Worm (Caenorhabditis elegans) whole organism, early embryonic: ENCODE measurements around the gene rnp-4.

ENCODE experiments used
- pes-1 ChIP-seq: fragments of 200-800 bp; sonication (Bioruptor generic); IDR thresholded peaks from 2 replicates; pipeline ENCODE4 v1.3.6; 2022; ENCODE audit warnings: missing genetic modification reagents, missing genetic modification characterization, missing compliant biosample characterization
- scrt-1 ChIP-seq: fragments of 200-800 bp; sonication (Bioruptor generic); IDR thresholded peaks from 2 replicates; pipeline ENCODE4 v1.3.6; 2022; ENCODE audit warnings: missing genetic modification characterization, missing compliant biosample characterization
- tra-4 ChIP-seq: sonication (generic microtip); optimal IDR thresholded peaks from 2 replicates; lab custom pipeline; 2017; ENCODE audit warnings: missing genetic modification characterization, missing compliant biosample characterization

DNA sequence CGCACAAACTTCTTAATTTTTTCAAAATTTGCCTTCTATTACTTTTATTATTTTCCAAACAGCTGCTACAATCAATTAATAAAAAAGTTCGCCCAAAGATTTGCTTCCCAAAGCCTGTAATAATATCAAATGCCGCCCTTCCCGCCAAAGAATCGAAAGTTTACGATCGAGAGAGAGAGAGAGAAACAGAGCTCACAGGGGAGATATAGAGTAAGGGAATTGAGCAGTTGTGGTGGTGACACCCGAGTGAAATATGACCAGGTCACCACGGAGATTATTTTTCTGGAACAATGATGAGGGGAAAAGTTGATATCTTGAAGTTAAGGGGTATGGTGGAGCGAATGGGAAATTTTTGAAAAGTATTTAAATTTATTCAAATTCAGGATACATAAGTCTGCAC, 46.2 kb upstream of the rnp-4 start:
- no peak for TF ChIP-seq pes-1 (GFP tag; lab: Robert Waterston, UW)
- no peak for TF ChIP-seq tra-4 (tag; lab: Kevin White, UChicago)
- no peak for TF ChIP-seq scrt-1 (GFP tag; lab: Robert Waterston, UW)
